Worm (Caenorhabditis elegans): ENCODE results near the gene iffb-1.

ce11 chrIII:2324703-2325102 lies 10.5 kb downstream of the iffb-1 start:
- TF ChIP-seq tab-1 (GFP tag; IDR thresholded peaks at IDR 0.05) (no peak), med-1 (GFP tag; optimal IDR thresholded peaks at IDR 0.05; ENCODE audit: insufficient read depth) (no peak), flt-1 (GFP tag; IDR thresholded peaks at IDR 0.05) (no peak), T22C8.4 (GFP tag; IDR thresholded peaks at IDR 0.05) (no peak), ref-1 (GFP tag; conservative IDR thresholded peaks at IDR 0.05) (no peak)
